Fruit fly (Drosophila melanogaster): ENCODE measurements around the gene Men-b.

Men-b gene

dm6 chr3R:27160858-27161257, 9.4 kb downstream of the Men-b start, which contains the start of gene CG5909:
Gene CG5909, plus strand, starts transcription at chr3R:27161158.
- no peak for TF ChIP-seq dsf (GFP tag; optimal IDR thresholded peaks at IDR 0.05; ENCODE audit: borderline replicate concordance)
- TF ChIP-seq OdsH (GFP tag; optimal IDR thresholded peaks at IDR 0.05): no peak
- no peak for TF ChIP-seq dl (GFP tag; optimal IDR thresholded peaks at IDR 0.05; ENCODE audit: insufficient read depth in 1 of 2, partially characterized antibody in 2 of 2)
- no peak for TF ChIP-seq br (GFP tag; optimal IDR thresholded peaks at IDR 0.05)
- no peak for TF ChIP-seq brk (GFP tag; optimal IDR thresholded peaks at IDR 0.05)
- TF ChIP-seq rgr (GFP tag; optimal IDR thresholded peaks at IDR 0.05): no peak
- no peak for TF ChIP-seq CrebA (GFP tag; optimal IDR thresholded peaks at IDR 0.05; ENCODE audit: borderline replicate concordance)
- no peak for TF ChIP-seq CG32264 (GFP tag; optimal IDR thresholded peaks at IDR 0.05)
- no peak for TF ChIP-seq h (GFP tag; optimal IDR thresholded peaks at IDR 0.05)
- no peak for TF ChIP-seq Sp1 (GFP tag; optimal IDR thresholded peaks at IDR 0.05)
- no peak for TF ChIP-seq woc (GFP tag; optimal IDR thresholded peaks at IDR 0.05)
- TF ChIP-seq Dif (GFP tag; optimal IDR thresholded peaks at IDR 0.05; ENCODE audit: partially characterized antibody): no peak
- no peak for TF ChIP-seq sv (GFP tag; optimal IDR thresholded peaks at IDR 0.05)
- no peak for TF ChIP-seq N (GFP tag; optimal IDR thresholded peaks at IDR 0.05)

- TF ChIP-seq HLH106 (tag; optimal IDR thresholded peaks at IDR 0.05) (no peak), Abd-B (GFP tag; optimal IDR thresholded peaks at IDR 0.05) (no peak), sv (GFP tag; optimal IDR thresholded peaks at IDR 0.05) (no peak), Hr78 (GFP tag; optimal IDR thresholded peaks at IDR 0.05) (no peak), tai (GFP tag; optimal IDR thresholded peaks at IDR 0.05) (no peak), Dif (GFP tag; optimal IDR thresholded peaks at IDR 0.05; ENCODE audit: partially characterized antibody) (no peak), fru (GFP tag; optimal IDR thresholded peaks at IDR 0.05) (no peak)
Observed at dm6 chr3R:27162824-27163223, 11.4 kb downstream of the Men-b start, which contains the start of gene ppk31. Gene ppk31, plus strand, starts transcription at chr3R:27163124.

dm6 chr3R:27165416-27165982, 14.0 kb downstream of the Men-b start, which contains the start of the genes CG34293 and spn-D:
Gene CG34293, minus strand, starts transcription at chr3R:27165575.
Gene spn-D, plus strand, starts transcription at chr3R:27165716.
- peak; percentile 2 for TF ChIP-seq Dif (GFP tag; optimal IDR thresholded peaks at IDR 0.05; ENCODE audit: partially characterized antibody)
- no peak for TF ChIP-seq dmrt93B (GFP tag; optimal IDR thresholded peaks at IDR 0.05)
- no peak for TF ChIP-seq woc (GFP tag; optimal IDR thresholded peaks at IDR 0.05)
- no peak for TF ChIP-seq lola (GFP tag; optimal IDR thresholded peaks at IDR 0.05)
- TF ChIP-seq Sp1 (GFP tag; optimal IDR thresholded peaks at IDR 0.05): no peak
- TF ChIP-seq psq (GFP tag; optimal IDR thresholded peaks at IDR 0.05): no peak
- no peak for TF ChIP-seq usp (GFP tag; optimal IDR thresholded peaks at IDR 0.05)

dm6 chr3R:27167350-27167749, 15.9 kb downstream of the Men-b start:
- TF ChIP-seq sv (GFP tag; optimal IDR thresholded peaks at IDR 0.05) (no peak), lola (GFP tag; optimal IDR thresholded peaks at IDR 0.05) (no peak), Myc (optimal IDR thresholded peaks at IDR 0.05) (no peak), dmrt93B (GFP tag; optimal IDR thresholded peaks at IDR 0.05) (no peak), woc (GFP tag; optimal IDR thresholded peaks at IDR 0.05) (no peak), CG9705 (GFP tag; optimal IDR thresholded peaks at IDR 0.05) (no peak), usp (GFP tag; optimal IDR thresholded peaks at IDR 0.05) (no peak), Mio (GFP tag; optimal IDR thresholded peaks at IDR 0.05) (no peak), HLH106 (tag; optimal IDR thresholded peaks at IDR 0.05) (no peak), br (GFP tag; optimal IDR thresholded peaks at IDR 0.05) (no peak), GATAd (GFP tag; optimal IDR thresholded peaks at IDR 0.05) (no peak), Vsx2 (GFP tag; optimal IDR thresholded peaks at IDR 0.05; ENCODE audit: partially characterized antibody) (no peak), OdsH (GFP tag; optimal IDR thresholded peaks at IDR 0.05) (no peak)

dm6 chr3R:27171153-27171552, 19.7 kb downstream of the Men-b start:
- no peak for TF ChIP-seq Myc (optimal IDR thresholded peaks at IDR 0.05)
- TF ChIP-seq GATAd (GFP tag; optimal IDR thresholded peaks at IDR 0.05): no peak
- TF ChIP-seq psq (GFP tag; optimal IDR thresholded peaks at IDR 0.05): peak; percentile 59
- TF ChIP-seq tai (GFP tag; optimal IDR thresholded peaks at IDR 0.05): no peak
- TF ChIP-seq N (GFP tag; optimal IDR thresholded peaks at IDR 0.05): no peak
- no peak for TF ChIP-seq pan (optimal IDR thresholded peaks at IDR 0.05)
- TF ChIP-seq usp (GFP tag; optimal IDR thresholded peaks at IDR 0.05): no peak
- TF ChIP-seq woc (GFP tag; optimal IDR thresholded peaks at IDR 0.05): peak; percentile 72
- TF ChIP-seq Jra (GFP tag; optimal IDR thresholded peaks at IDR 0.05): peak; percentile 56
- no peak for TF ChIP-seq Hr83 (GFP tag; optimal IDR thresholded peaks at IDR 0.05; ENCODE audit: poor library complexity, severe bottlenecking)
- TF ChIP-seq Mio (GFP tag; optimal IDR thresholded peaks at IDR 0.05): no peak
- no peak for TF ChIP-seq Vsx2 (GFP tag; optimal IDR thresholded peaks at IDR 0.05; ENCODE audit: partially characterized antibody)
- peak; percentile 38 for TF ChIP-seq CG9705 (GFP tag; optimal IDR thresholded peaks at IDR 0.05)
- peak; percentile 57 for TF ChIP-seq CG32264 (GFP tag; optimal IDR thresholded peaks at IDR 0.05)
- peak; percentile 75 for TF ChIP-seq br (GFP tag; optimal IDR thresholded peaks at IDR 0.05)
- peak; percentile 79 for TF ChIP-seq fru (GFP tag; optimal IDR thresholded peaks at IDR 0.05)
- no peak for TF ChIP-seq lola (GFP tag; optimal IDR thresholded peaks at IDR 0.05)
- TF ChIP-seq OdsH (GFP tag; optimal IDR thresholded peaks at IDR 0.05): peak; percentile 75
- peak; percentile 50 for TF ChIP-seq Hnf4 (GFP tag; optimal IDR thresholded peaks at IDR 0.05)
- TF ChIP-seq Hr78 (GFP tag; optimal IDR thresholded peaks at IDR 0.05): no peak
- TF ChIP-seq CrebA (GFP tag; optimal IDR thresholded peaks at IDR 0.05; ENCODE audit: borderline replicate concordance): peak; percentile 45
- TF ChIP-seq foxo (GFP tag; optimal IDR thresholded peaks at IDR 0.05): peak in 1 of 2 experiments; percentile 80
- TF ChIP-seq dmrt93B (GFP tag; optimal IDR thresholded peaks at IDR 0.05): peak; percentile 64
- TF ChIP-seq jim (GFP tag; optimal IDR thresholded peaks at IDR 0.05): no peak
- no peak for TF ChIP-seq dsf (GFP tag; optimal IDR thresholded peaks at IDR 0.05; ENCODE audit: borderline replicate concordance)
- peak; percentile 68 for TF ChIP-seq sage (GFP tag; optimal IDR thresholded peaks at IDR 0.05)
- TF ChIP-seq ey (GFP tag; optimal IDR thresholded peaks at IDR 0.05): peak; percentile 75
- TF ChIP-seq rgr (GFP tag; optimal IDR thresholded peaks at IDR 0.05): peak; percentile 69
- TF ChIP-seq Sp1 (GFP tag; optimal IDR thresholded peaks at IDR 0.05): peak; percentile 72
- no peak for TF ChIP-seq Dfd (GFP tag; optimal IDR thresholded peaks at IDR 0.05)

All from whole organism, wandering third instar larva.